Fruit fly (Drosophila melanogaster) S2 (cell line): ENCODE measurements around the gene CG31093.

Source experiments
- CG8478 ChIP-seq: fragments of >200 bp; optimal IDR thresholded peaks from 2 replicates; lab custom pipeline; 2018
- CTCF ChIP-seq, 2 experiments: fragments of >200 bp; optimal IDR thresholded peaks; 2 replicates each; lab custom pipeline; 2018

- TF ChIP-seq CTCF (optimal IDR thresholded peaks at IDR 0.05; lab: Kevin White, UChicago) (no peak), CG8478 (no peak)
Observed at dm6 chr3R:25789355-25789754, 916 bp downstream of the CG31093 start, which contains the start of gene CG31380.
